Fruit fly (Drosophila melanogaster) whole organism, embryonic: ENCODE measurements around the gene drongo.

ENCODE experiments used
- B-H2 ChIP-seq: fragments of 200-800 bp; sonication (Bioruptor generic); optimal IDR thresholded peaks from 2 replicates; lab custom pipeline; 2018; ENCODE audit warnings: missing biosample characterization, mild to moderate bottlenecking, missing genetic modification characterization
- CG10543 ChIP-seq: fragments of 200-800 bp; sonication (Bioruptor generic); optimal IDR thresholded peaks from 3 replicates; lab custom pipeline; 2017; ENCODE audit warnings: missing biosample characterization, mild to moderate bottlenecking, missing genetic modification characterization, moderate library complexity
- CG10654 ChIP-seq: fragments of 200-800 bp; sonication (Bioruptor generic); optimal IDR thresholded peaks from 2 replicates; lab custom pipeline; 2016; ENCODE audit warnings: missing biosample characterization, missing genetic modification characterization
- CG12104 ChIP-seq: fragments of 200-800 bp; sonication (Bioruptor generic); optimal IDR thresholded peaks from 3 replicates; lab custom pipeline; 2016; ENCODE audit warnings: missing biosample characterization, missing genetic modification characterization
- CG14710 ChIP-seq: fragments of 200-800 bp; sonication (Bioruptor generic); optimal IDR thresholded peaks from 3 replicates; lab custom pipeline; 2019; ENCODE audit warnings: missing biosample characterization, mild to moderate bottlenecking, missing genetic modification characterization, moderate library complexity
- CG15514 ChIP-seq: fragments of 200-800 bp; sonication (Bioruptor generic); optimal IDR thresholded peaks from 3 replicates; lab custom pipeline; 2017; ENCODE audit warnings: missing biosample characterization, missing genetic modification characterization, mild to moderate bottlenecking, moderate library complexity, missing genetic modification reagents
- CG15601 ChIP-seq: fragments of 200-800 bp; sonication (Bioruptor generic); optimal IDR thresholded peaks from 3 replicates; lab custom pipeline; 2019; ENCODE audit warnings: missing biosample characterization, mild to moderate bottlenecking, missing genetic modification characterization, moderate library complexity
- CG15696 ChIP-seq: fragments of 200-800 bp; sonication (Bioruptor generic); optimal IDR thresholded peaks from 2 replicates; lab custom pipeline; 2019; ENCODE audit warnings: missing biosample characterization, mild to moderate bottlenecking, missing genetic modification characterization, moderate library complexity
- CG1603 ChIP-seq: fragments of 200-800 bp; sonication (Bioruptor generic); optimal IDR thresholded peaks from 2 replicates; lab custom pipeline; 2019; ENCODE audit warnings: missing biosample characterization, mild to moderate bottlenecking, missing genetic modification characterization, moderate library complexity
- CG16779 ChIP-seq: fragments of 200-800 bp; sonication (Bioruptor generic); IDR thresholded peaks from 2 replicates; pipeline ENCODE4 v1.3.6; 2022; ENCODE audit warnings: missing biosample characterization, missing genetic modification characterization
- CG2199 ChIP-seq: fragments of 200-800 bp; sonication (Bioruptor generic); IDR thresholded peaks from 3 replicates; pipeline ENCODE4 v1.3.6; 2022; ENCODE audit warnings: missing biosample characterization, missing genetic modification characterization
- CG3163 ChIP-seq: fragments of 200-800 bp; sonication (Bioruptor generic); optimal IDR thresholded peaks from 3 replicates; lab custom pipeline; 2016; ENCODE audit warnings: missing biosample characterization, missing genetic modification characterization
- CG5953 ChIP-seq: fragments of 200-800 bp; sonication (Bioruptor generic); IDR thresholded peaks from 2 replicates; pipeline ENCODE4 v1.3.6; 2022; ENCODE audit warnings: missing biosample characterization, missing genetic modification characterization
- CoRest ChIP-seq: fragments of 200-800 bp; sonication (Bioruptor generic); optimal IDR thresholded peaks from 3 replicates; lab custom pipeline; 2018; ENCODE audit warnings: missing biosample characterization, mild to moderate bottlenecking, missing genetic modification characterization, moderate library complexity
- Dp ChIP-seq: fragments of 200-800 bp; sonication (Bioruptor generic); optimal IDR thresholded peaks from 2 replicates; lab custom pipeline; 2018; ENCODE audit warnings: missing biosample characterization, mild to moderate bottlenecking, missing genetic modification characterization, moderate library complexity
- E2f2 ChIP-seq: fragments of 200-800 bp; sonication (Bioruptor generic); IDR thresholded peaks from 2 replicates; pipeline ENCODE4 v1.3.6; 2022; ENCODE audit warnings: missing biosample characterization, missing genetic modification characterization
- Fer2 ChIP-seq: fragments of 200-800 bp; sonication (Bioruptor generic); optimal IDR thresholded peaks from 2 replicates; lab custom pipeline; 2018; ENCODE audit warnings: missing biosample characterization, mild to moderate bottlenecking, missing genetic modification characterization, moderate library complexity
- Gug ChIP-seq: fragments of 200-800 bp; sonication (Bioruptor generic); IDR thresholded peaks from 4 replicates; pipeline ENCODE4 v1.3.6; 2022; ENCODE audit warnings: missing biosample characterization, missing genetic modification characterization
- Opbp ChIP-seq: fragments of 200-800 bp; sonication (Bioruptor generic); IDR thresholded peaks from 3 replicates; pipeline ENCODE4 v1.3.6; 2022; ENCODE audit warnings: missing biosample characterization, missing genetic modification characterization; ENCODE audit not compliant: partially characterized antibody
- Ravus ChIP-seq: fragments of 200-800 bp; sonication (Bioruptor generic); IDR thresholded peaks from 2 replicates; pipeline ENCODE4 v1.3.6; 2022; ENCODE audit warnings: missing biosample characterization, missing genetic modification characterization
- Stat92E ChIP-seq, 3 experiments: fragments of >200 bp in 2 of 3; fragments of 200-800 bp in 1 of 3; sonication (Bioruptor generic) in 1 of 3; optimal IDR thresholded peaks; 2 replicates each; lab custom pipeline; 2017 to 2019; ENCODE audit warnings: missing biosample characterization in 3 of 3, missing genetic modification characterization in 3 of 3, mild to moderate bottlenecking in 1 of 3, moderate library complexity in 1 of 3
- Trl ChIP-seq, 3 experiments: fragments of >200 bp in 2 of 3; fragments of 200-800 bp in 1 of 3; sonication (Bioruptor generic) in 1 of 3; optimal IDR thresholded peaks; 2 replicates in 1 of 3; 3 replicates in 2 of 3; lab custom pipeline; 2016 to 2017; ENCODE audit warnings: missing biosample characterization in 1 of 3, missing genetic modification characterization in 1 of 3
- bab2 ChIP-seq: fragments of 200-800 bp; sonication (Bioruptor generic); optimal IDR thresholded peaks from 2 replicates; lab custom pipeline; 2016; ENCODE audit warnings: missing biosample characterization, missing genetic modification characterization
- dpn ChIP-seq, 2 experiments: fragments of 200-800 bp; sonication (Bioruptor generic); optimal IDR thresholded peaks; 3 replicates each; lab custom pipeline; 2016; ENCODE audit warnings: missing biosample characterization in 2 of 2, missing genetic modification characterization in 2 of 2
- fd96Cb ChIP-seq: fragments of 200-800 bp; sonication (Bioruptor generic); optimal IDR thresholded peaks from 2 replicates; lab custom pipeline; 2018; ENCODE audit warnings: missing biosample characterization, mild to moderate bottlenecking, missing genetic modification characterization, moderate library complexity
- ftz-f1 ChIP-seq: fragments of 200-800 bp; sonication (Bioruptor generic); optimal IDR thresholded peaks from 2 replicates; lab custom pipeline; 2016; ENCODE audit warnings: missing biosample characterization, missing genetic modification characterization
- gem ChIP-seq: fragments of 200-800 bp; sonication (Bioruptor generic); optimal IDR thresholded peaks from 2 replicates; lab custom pipeline; 2019; ENCODE audit warnings: missing biosample characterization, mild to moderate bottlenecking, missing genetic modification characterization, moderate library complexity
- gfzf ChIP-seq: fragments of 200-800 bp; sonication (Bioruptor generic); optimal IDR thresholded peaks from 2 replicates; lab custom pipeline; 2016; ENCODE audit warnings: missing biosample characterization, mild to moderate bottlenecking, missing genetic modification characterization, moderate library complexity
- grn ChIP-seq: fragments of 200-800 bp; sonication (Bioruptor generic); optimal IDR thresholded peaks from 3 replicates; lab custom pipeline; 2017; ENCODE audit warnings: missing biosample characterization, missing genetic modification characterization
- gsb ChIP-seq: fragments of 200-800 bp; sonication (Bioruptor generic); IDR thresholded peaks from 2 replicates; pipeline ENCODE4 v1.3.6; 2022; ENCODE audit warnings: missing biosample characterization, missing genetic modification characterization
- hbn ChIP-seq: fragments of 200-800 bp; sonication (Bioruptor generic); IDR thresholded peaks from 2 replicates; pipeline ENCODE4 v1.3.6; 2022; ENCODE audit warnings: missing biosample characterization, missing genetic modification characterization; ENCODE audit not compliant: partially characterized antibody
- klu ChIP-seq: fragments of 200-800 bp; sonication (Bioruptor generic); IDR thresholded peaks from 2 replicates; pipeline ENCODE4 v1.3.6; 2022; ENCODE audit warnings: missing biosample characterization, missing genetic modification characterization
- lilli ChIP-seq: fragments of 200-800 bp; sonication (Bioruptor generic); optimal IDR thresholded peaks from 3 replicates; lab custom pipeline; 2016; ENCODE audit warnings: missing biosample characterization, missing genetic modification characterization
- mirr ChIP-seq: fragments of 200-800 bp; sonication (Bioruptor generic); optimal IDR thresholded peaks from 3 replicates; lab custom pipeline; 2018; ENCODE audit warnings: missing biosample characterization, mild to moderate bottlenecking, missing genetic modification characterization
- otp ChIP-seq: fragments of 200-800 bp; sonication (Bioruptor generic); IDR thresholded peaks from 3 replicates; pipeline ENCODE4, ENCODE4 v1.3.6; 2022; ENCODE audit warnings: missing biosample characterization, missing genetic modification characterization
- pan ChIP-seq, 4 experiments: fragments of >200 bp in 3 of 4; fragments of 200-800 bp in 1 of 4; sonication (Bioruptor generic) in 1 of 4; optimal IDR thresholded peaks in 3 of 4; IDR thresholded peaks in 1 of 4; 2 replicates each; pipeline versions ENCODE4 v1.3.6 to Lab custom; 2017 to 2022; ENCODE audit warnings: missing biosample characterization in 2 of 4, missing genetic modification characterization in 2 of 4, mixed read lengths in 1 of 4
- pzg ChIP-seq: fragments of 200-800 bp; sonication (Bioruptor generic); optimal IDR thresholded peaks from 3 replicates; lab custom pipeline; 2018; ENCODE audit warnings: missing biosample characterization, mild to moderate bottlenecking, missing genetic modification characterization, moderate library complexity
- rib ChIP-seq: fragments of 200-800 bp; sonication (Bioruptor generic); IDR thresholded peaks from 2 replicates; pipeline ENCODE4 v1.3.6; 2022; ENCODE audit warnings: missing biosample characterization, missing genetic modification characterization
- salm ChIP-seq: fragments of 200-800 bp; sonication (Bioruptor generic); optimal IDR thresholded peaks from 2 replicates; lab custom pipeline; 2018; ENCODE audit warnings: missing biosample characterization, mild to moderate bottlenecking, missing genetic modification characterization
- stwl ChIP-seq: fragments of 200-800 bp; sonication (Bioruptor generic); optimal IDR thresholded peaks from 3 replicates; lab custom pipeline; 2018; ENCODE audit warnings: missing biosample characterization, mild to moderate bottlenecking, missing genetic modification characterization, moderate library complexity
- twi ChIP-seq: fragments of 200-800 bp; optimal IDR thresholded peaks from 2 replicates; lab custom pipeline; 2019; ENCODE audit warnings: missing biosample characterization, mild to moderate bottlenecking, missing genetic modification characterization, moderate library complexity
- vvl ChIP-seq: fragments of 200-800 bp; sonication (Bioruptor generic); IDR thresholded peaks from 2 replicates; pipeline ENCODE4 v1.3.6; 2022; ENCODE audit warnings: missing biosample characterization, missing genetic modification characterization
- wdn ChIP-seq: fragments of 200-800 bp; sonication (Bioruptor generic); IDR thresholded peaks from 2 replicates; pipeline ENCODE4 v1.3.6; 2022; ENCODE audit warnings: missing biosample characterization, missing genetic modification characterization
- wek ChIP-seq: fragments of 200-800 bp; sonication (Bioruptor generic); optimal IDR thresholded peaks from 3 replicates; lab custom pipeline; 2018; ENCODE audit warnings: missing biosample characterization, mild to moderate bottlenecking, missing genetic modification characterization, moderate library complexity
- zen ChIP-seq: fragments of 200-800 bp; sonication (Bioruptor generic); optimal IDR thresholded peaks from 3 replicates; lab custom pipeline; 2018; ENCODE audit warnings: missing biosample characterization, mild to moderate bottlenecking, missing genetic modification characterization, moderate library complexity
- zfh2 ChIP-seq: fragments of 200-800 bp; sonication (Bioruptor generic); optimal IDR thresholded peaks from 2 replicates; lab custom pipeline; 2016; ENCODE audit warnings: missing biosample characterization, missing genetic modification characterization

drongo gene

DNA sequence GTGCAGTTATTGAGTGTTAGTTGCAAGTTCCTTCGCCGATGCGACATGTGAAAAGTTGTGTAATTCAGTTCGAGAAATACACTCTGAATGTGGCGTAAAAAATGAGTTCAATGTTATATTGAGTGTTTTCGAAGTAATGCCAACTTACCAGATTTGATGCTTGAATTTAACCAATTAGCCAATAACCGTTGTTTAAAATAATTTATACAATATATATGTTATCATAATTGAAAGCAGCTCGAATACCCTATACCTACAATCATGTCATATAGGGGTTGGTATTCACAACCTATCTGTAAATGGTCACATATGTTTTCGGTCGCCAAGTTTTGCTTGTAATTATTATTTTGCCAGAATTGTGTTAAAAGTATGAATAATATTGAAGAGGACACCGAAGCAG, 40.6 kb downstream of the drongo start, which contains the start of gene Nnf1b (continued):
- TF ChIP-seq pan (optimal IDR thresholded peaks at IDR 0.05; lab: Kevin White, UChicago) (no peak), pan (GFP tag; optimal IDR thresholded peaks at IDR 0.05 in 1 of 2, IDR thresholded peaks at IDR 0.05 in 1 of 2) (no peak), pzg (peak; percentile 19), CG2199 (GFP tag; lab: Robert Waterston, UW) (no peak), Gug (GFP tag; lab: Robert Waterston, UW) (no peak), CG1603 (tag; lab: Kevin White, UChicago) (peak; percentile 7), Fer2 (no peak), Opbp (GFP tag; lab: Robert Waterston, UW) (no peak), gsb (GFP tag; lab: Robert Waterston, UW) (no peak), lilli (no peak), CG15601 (tag; lab: Kevin White, UChicago) (no peak), E2f2 (GFP tag; lab: Robert Waterston, UW) (no peak; the same call in 1 of the 2 replicates), Dp (GFP tag; lab: Kevin White, UChicago) (peak; percentile 22), twi (tag; lab: Kevin White, UChicago) (no peak), CG14710 (tag; lab: Kevin White, UChicago) (peak; percentile 9), Stat92E (GFP tag; optimal IDR thresholded peaks at IDR 0.05; lab: Kevin White, UChicago) (no peak), CG10654 (GFP tag; lab: Kevin White, UChicago) (no peak), grn (GFP tag; lab: Kevin White, UChicago) (peak; percentile 28), CG16779 (no peak), wek (GFP tag; lab: Kevin White, UChicago) (peak; percentile 86), stwl (tag; lab: Kevin White, UChicago) (peak; percentile 35), CG12104 (no peak), salm (tag; lab: Kevin White, UChicago) (no peak), vvl (GFP tag; lab: Robert Waterston, UW) (peak; percentile 38; the same call in 1 of the 2 replicates), bab2 (GFP tag; lab: Kevin White, UChicago) (no peak), klu (GFP tag; lab: Robert Waterston, UW) (no peak), gfzf (GFP tag; lab: Kevin White, UChicago) (peak; percentile 49), wdn (no peak), hbn (GFP tag; lab: Robert Waterston, UW) (no peak), gem (tag; lab: Kevin White, UChicago) (no peak), dpn (GFP tag; optimal IDR thresholded peaks at IDR 0.05; lab: Kevin White, UChicago) (no peak)

DNA sequence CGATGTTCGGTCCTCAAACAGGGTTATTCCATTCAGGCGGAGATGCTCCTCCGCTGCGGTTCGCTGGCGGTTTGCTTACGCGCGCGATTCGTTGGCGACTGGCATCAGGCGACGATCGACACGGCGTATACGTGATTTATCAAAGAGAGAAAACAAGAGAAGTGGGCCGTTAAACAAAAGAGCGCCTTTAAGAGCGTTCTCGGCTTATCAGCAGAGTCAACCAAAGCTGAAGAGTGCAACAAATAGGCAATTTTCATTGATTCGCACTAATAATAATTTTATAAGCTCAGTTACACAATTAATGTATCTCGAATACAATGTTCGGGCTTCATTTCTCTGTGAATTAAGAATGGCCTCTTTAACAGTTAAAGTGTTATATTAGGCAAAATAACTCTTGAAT, 60.2 kb downstream of the drongo start, which contains the start of gene Pkg21D:
Pkg21D (minus strand) TSS at position 101 of the 400 bp plus-strand sequence.
- no peak for TF ChIP-seq B-H2 (GFP tag; lab: Kevin White, UChicago)
- peak in 1 of 2 experiments; percentile 23 for TF ChIP-seq Trl (optimal IDR thresholded peaks at IDR 0.05; lab: Kevin White, UChicago)
- no peak for TF ChIP-seq Trl (GFP tag; optimal IDR thresholded peaks at IDR 0.05; lab: Kevin White, UChicago)
- peak; percentile 56 for TF ChIP-seq CG3163 (GFP tag; lab: Kevin White, UChicago)

DNA sequence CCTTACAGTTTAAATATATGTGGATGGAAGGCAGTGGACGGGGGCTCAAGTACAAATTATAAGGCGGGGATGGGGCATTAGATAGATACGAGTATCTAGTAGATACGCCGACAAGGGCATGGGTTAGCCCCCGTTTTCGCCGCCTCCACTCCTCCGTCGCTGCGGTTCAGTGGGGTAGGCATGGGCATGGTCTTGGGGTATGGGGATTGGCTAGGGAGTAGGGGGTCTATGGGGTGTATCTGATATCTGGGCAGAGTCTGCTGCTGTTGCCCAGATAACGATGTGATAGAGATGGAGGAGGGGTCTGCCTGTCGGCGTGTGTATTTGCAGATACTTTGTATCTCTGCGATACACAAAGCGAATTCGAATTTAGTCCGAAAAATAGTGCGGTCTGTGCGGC, 60.9 kb downstream of the drongo start:
- TF ChIP-seq rib (GFP tag; lab: Robert Waterston, UW) (0 out of 2 replicates have a peak, but pooled peaks have one; percentile 14), otp (GFP tag; lab: Robert Waterston, UW) (0 out of 3 replicates have a peak, but pooled peaks have one; percentile 4), pzg (no peak), fd96Cb (no peak), ftz-f1 (peak; percentile 30), Ravus (no peak), mirr (GFP tag; lab: Kevin White, UChicago) (peak; percentile 75), zfh2 (no peak), zen (tag; lab: Kevin White, UChicago) (no peak), CG5953 (GFP tag; lab: Robert Waterston, UW) (no peak), vvl (GFP tag; lab: Robert Waterston, UW) (no peak), CG15514 (GFP tag; lab: Kevin White, UChicago) (peak; percentile 5), Stat92E (GFP tag; optimal IDR thresholded peaks at IDR 0.05; lab: Kevin White, UChicago) (no peak), CG15696 (tag; lab: Kevin White, UChicago) (no peak), CoRest (tag; lab: Kevin White, UChicago) (no peak), CG10543 (peak; percentile 38)
